Fruit fly (Drosophila melanogaster) whole organism, embryonic: ENCODE results near the gene Idh3g.

ENCODE experiments used
- BEAF-32 ChIP-seq: fragments of 200-800 bp; sonication (Bioruptor generic); optimal IDR thresholded peaks from 3 replicates; lab custom pipeline; 2017; ENCODE audit warnings: missing biosample characterization, missing genetic modification characterization, mild to moderate bottlenecking, moderate library complexity, missing genetic modification reagents
- CG11085 ChIP-seq: fragments of 200-800 bp; sonication (Bioruptor generic); IDR thresholded peaks from 2 replicates; pipeline ENCODE4 v1.3.6; 2022; ENCODE audit warnings: missing biosample characterization, missing genetic modification characterization
- CG13287 ChIP-seq: fragments of 200-800 bp; sonication (Bioruptor generic); IDR thresholded peaks from 2 replicates; pipeline ENCODE4 v1.3.6; 2022; ENCODE audit warnings: missing biosample characterization, missing genetic modification characterization; ENCODE audit not compliant: partially characterized antibody
- CG15514 ChIP-seq: fragments of 200-800 bp; sonication (Bioruptor generic); optimal IDR thresholded peaks from 3 replicates; lab custom pipeline; 2017; ENCODE audit warnings: missing biosample characterization, missing genetic modification characterization, mild to moderate bottlenecking, moderate library complexity, missing genetic modification reagents
- CG1647 ChIP-seq: fragments of 200-800 bp; sonication (Bioruptor generic); optimal IDR thresholded peaks from 3 replicates; lab custom pipeline; 2016; ENCODE audit warnings: missing biosample characterization, missing genetic modification characterization
- CG17186 ChIP-seq: fragments of 200-800 bp; sonication (Bioruptor generic); optimal IDR thresholded peaks from 3 replicates; lab custom pipeline; 2017; ENCODE audit warnings: missing biosample characterization, missing genetic modification reagents, missing genetic modification characterization
- CG17385 ChIP-seq: fragments of 200-800 bp; sonication (Bioruptor generic); optimal IDR thresholded peaks from 3 replicates; lab custom pipeline; 2018; ENCODE audit warnings: missing biosample characterization, mild to moderate bottlenecking, missing genetic modification characterization
- CG17912 ChIP-seq: fragments of 200-800 bp; sonication (Bioruptor generic); optimal IDR thresholded peaks from 2 replicates; lab custom pipeline; 2018; ENCODE audit warnings: missing biosample characterization, mild to moderate bottlenecking, missing genetic modification characterization
- CG3281 ChIP-seq: fragments of 200-800 bp; sonication (Bioruptor generic); optimal IDR thresholded peaks from 3 replicates; lab custom pipeline; 2017; ENCODE audit warnings: missing biosample characterization, mild to moderate bottlenecking, missing genetic modification characterization
- CG34422 ChIP-seq: fragments of 200-800 bp; sonication (Bioruptor generic); IDR thresholded peaks from 3 replicates; pipeline ENCODE4 v1.3.6; 2022; ENCODE audit warnings: missing biosample characterization, missing genetic modification characterization
- CG3995 ChIP-seq: fragments of 200-800 bp; sonication (Bioruptor generic); optimal IDR thresholded peaks from 3 replicates; lab custom pipeline; 2016; ENCODE audit warnings: missing biosample characterization, missing genetic modification characterization
- CG42726 ChIP-seq: fragments of 200-800 bp; sonication (Bioruptor generic); IDR thresholded peaks from 2 replicates; pipeline ENCODE4 v1.3.6; 2022; ENCODE audit warnings: missing biosample characterization, missing genetic modification characterization; ENCODE audit not compliant: partially characterized antibody
- CG4328 ChIP-seq: fragments of 200-800 bp; sonication (Bioruptor generic); optimal IDR thresholded peaks from 3 replicates; lab custom pipeline; 2017; ENCODE audit warnings: missing biosample characterization, missing genetic modification reagents, missing genetic modification characterization
- CG6689 ChIP-seq: fragments of 200-800 bp; sonication (Bioruptor generic); IDR thresholded peaks from 2 replicates; pipeline ENCODE4 v1.3.6; 2022; ENCODE audit warnings: missing biosample characterization, missing genetic modification characterization
- CG8388 ChIP-seq: fragments of 200-800 bp; sonication (Bioruptor generic); optimal IDR thresholded peaks from 2 replicates; lab custom pipeline; 2019; ENCODE audit warnings: missing biosample characterization, mild to moderate bottlenecking, missing genetic modification characterization, moderate library complexity
- CTCF ChIP-seq: fragments of 200-800 bp; sonication (Bioruptor generic); optimal IDR thresholded peaks from 2 replicates; lab custom pipeline; 2017; ENCODE audit warnings: missing biosample characterization, mild to moderate bottlenecking, missing genetic modification characterization, moderate library complexity
- CoRest ChIP-seq: fragments of 200-800 bp; sonication (Bioruptor generic); optimal IDR thresholded peaks from 3 replicates; lab custom pipeline; 2018; ENCODE audit warnings: missing biosample characterization, mild to moderate bottlenecking, missing genetic modification characterization, moderate library complexity
- Dad ChIP-seq: fragments of 200-800 bp; sonication (Bioruptor generic); optimal IDR thresholded peaks from 3 replicates; lab custom pipeline; 2016; ENCODE audit warnings: missing biosample characterization, missing genetic modification characterization
- Dek ChIP-seq: fragments of 200-800 bp; sonication (Bioruptor generic); optimal IDR thresholded peaks from 3 replicates; lab custom pipeline; 2019; ENCODE audit warnings: missing biosample characterization, mild to moderate bottlenecking, missing genetic modification characterization, moderate library complexity
- Dll ChIP-seq: fragments of 200-800 bp; sonication (Bioruptor generic); IDR thresholded peaks from 4 replicates; pipeline ENCODE4 v1.3.6; 2022; ENCODE audit warnings: missing biosample characterization, missing genetic modification characterization; ENCODE audit not compliant: partially characterized antibody
- E2f2 ChIP-seq: fragments of 200-800 bp; sonication (Bioruptor generic); IDR thresholded peaks from 2 replicates; pipeline ENCODE4 v1.3.6; 2022; ENCODE audit warnings: missing biosample characterization, missing genetic modification characterization
- Eip74EF ChIP-seq, 2 experiments: fragments of 200-800 bp in 1 of 2; fragments of >200 bp in 1 of 2; sonication (Bioruptor generic) in 1 of 2; optimal IDR thresholded peaks; 2 replicates each; lab custom pipeline; 2017 to 2019; ENCODE audit warnings: missing biosample characterization in 2 of 2, missing genetic modification characterization in 2 of 2, mild to moderate bottlenecking in 1 of 2, moderate library complexity in 1 of 2
- Ets65A ChIP-seq: fragments of 200-800 bp; sonication (Bioruptor generic); peaks from one replicate; lab custom pipeline; 2016; ENCODE audit warnings: missing biosample characterization, missing genetic modification characterization
- HLH54F ChIP-seq: fragments of 200-800 bp; sonication (Bioruptor generic); optimal IDR thresholded peaks from 3 replicates; lab custom pipeline; 2016; ENCODE audit warnings: missing biosample characterization, missing genetic modification characterization
- Hr39 ChIP-seq: fragments of >200 bp; optimal IDR thresholded peaks from 2 replicates; lab custom pipeline; 2017
- MTF-1 ChIP-seq: fragments of 200-800 bp; sonication (Bioruptor generic); optimal IDR thresholded peaks from 2 replicates; lab custom pipeline; 2018; ENCODE audit warnings: missing biosample characterization, mild to moderate bottlenecking, missing genetic modification characterization, borderline replicate concordance
- Meics ChIP-seq: fragments of 200-800 bp; sonication (Bioruptor generic); optimal IDR thresholded peaks from 2 replicates; lab custom pipeline; 2017; ENCODE audit warnings: missing biosample characterization, mild to moderate bottlenecking, missing genetic modification characterization
- PHDP ChIP-seq: fragments of 200-800 bp; sonication (Bioruptor generic); optimal IDR thresholded peaks from 3 replicates; lab custom pipeline; 2018; ENCODE audit warnings: missing biosample characterization, mild to moderate bottlenecking, missing genetic modification characterization, moderate library complexity
- Poxn ChIP-seq: fragments of 200-800 bp; sonication (Bioruptor generic); IDR thresholded peaks from 2 replicates; pipeline ENCODE4 v1.3.6; 2022; ENCODE audit warnings: missing biosample characterization, missing genetic modification characterization
- Ravus ChIP-seq: fragments of 200-800 bp; sonication (Bioruptor generic); IDR thresholded peaks from 2 replicates; pipeline ENCODE4 v1.3.6; 2022; ENCODE audit warnings: missing biosample characterization, missing genetic modification characterization
- Scr ChIP-seq: fragments of 200-800 bp; sonication (Bioruptor generic); IDR thresholded peaks from 2 replicates; pipeline ENCODE4 v1.3.6; 2022; ENCODE audit warnings: missing biosample characterization, missing genetic modification characterization; ENCODE audit not compliant: partially characterized antibody
- ac ChIP-seq: fragments of 200-800 bp; sonication (Bioruptor generic); optimal IDR thresholded peaks from 3 replicates; lab custom pipeline; 2017; ENCODE audit warnings: missing biosample characterization, mild to moderate bottlenecking, missing genetic modification characterization
- ara ChIP-seq: fragments of 200-800 bp; sonication (Bioruptor generic); IDR thresholded peaks from 2 replicates; pipeline ENCODE4 v1.3.6; 2022; ENCODE audit warnings: missing biosample characterization, missing genetic modification characterization
- bigmax ChIP-seq: fragments of 200-800 bp; sonication (Bioruptor generic); optimal IDR thresholded peaks from 2 replicates; lab custom pipeline; 2018; ENCODE audit warnings: missing biosample characterization, mild to moderate bottlenecking, missing genetic modification characterization
- caup ChIP-seq: fragments of 200-800 bp; sonication (Bioruptor generic); optimal IDR thresholded peaks from 3 replicates; lab custom pipeline; 2017; ENCODE audit warnings: missing biosample characterization, mild to moderate bottlenecking, missing genetic modification characterization, moderate library complexity; ENCODE audit not compliant: severe bottlenecking
- ci ChIP-seq: fragments of 200-800 bp; sonication (Bioruptor generic); IDR thresholded peaks from 3 replicates; pipeline ENCODE4 v1.3.6; 2022; ENCODE audit warnings: missing biosample characterization, missing genetic modification characterization
- dati ChIP-seq: fragments of 200-800 bp; sonication (Bioruptor generic); IDR thresholded peaks from 2 replicates; pipeline ENCODE4 v1.3.6; 2022; ENCODE audit warnings: missing biosample characterization, missing genetic modification characterization
- dm ChIP-seq: fragments of 200-800 bp; sonication (Bioruptor generic); optimal IDR thresholded peaks from 3 replicates; lab custom pipeline; 2016; ENCODE audit warnings: missing biosample characterization, missing genetic modification characterization
- en ChIP-seq: fragments of 200-800 bp; sonication (Bioruptor generic); optimal IDR thresholded peaks from 2 replicates; lab custom pipeline; 2016; ENCODE audit warnings: missing biosample characterization, missing genetic modification characterization
- ham ChIP-seq: fragments of 200-800 bp; sonication (Bioruptor generic); IDR thresholded peaks from 2 replicates; pipeline ENCODE4 v1.3.6; 2022; ENCODE audit warnings: missing biosample characterization, missing genetic modification characterization
- hbn ChIP-seq: fragments of 200-800 bp; sonication (Bioruptor generic); IDR thresholded peaks from 2 replicates; pipeline ENCODE4 v1.3.6; 2022; ENCODE audit warnings: missing biosample characterization, missing genetic modification characterization; ENCODE audit not compliant: partially characterized antibody
- ind ChIP-seq: fragments of 200-800 bp; sonication (Bioruptor generic); optimal IDR thresholded peaks from 3 replicates; lab custom pipeline; 2016; ENCODE audit warnings: missing biosample characterization, missing genetic modification characterization
- kah ChIP-seq: fragments of 200-800 bp; sonication (Bioruptor generic); optimal IDR thresholded peaks from 2 replicates; lab custom pipeline; 2018; ENCODE audit warnings: missing biosample characterization, mild to moderate bottlenecking, missing genetic modification characterization
- ken ChIP-seq: fragments of 200-800 bp; sonication (Bioruptor generic); IDR thresholded peaks from 3 replicates; pipeline ENCODE4 v1.3.6; 2022; ENCODE audit warnings: missing biosample characterization, missing genetic modification characterization
- knrl ChIP-seq: fragments of 200-800 bp; sonication (Bioruptor generic); IDR thresholded peaks from 3 replicates; pipeline ENCODE4 v1.3.6; 2022; ENCODE audit warnings: missing biosample characterization, missing genetic modification characterization; ENCODE audit not compliant: partially characterized antibody
- lab ChIP-seq: fragments of 200-800 bp; sonication (Bioruptor generic); optimal IDR thresholded peaks from 3 replicates; lab custom pipeline; 2017; ENCODE audit warnings: missing biosample characterization, missing genetic modification characterization, mild to moderate bottlenecking, moderate library complexity, missing genetic modification reagents
- lola ChIP-seq, 3 experiments: fragments of >200 bp in 2 of 3; fragments of 200-800 bp in 1 of 3; sonication (Bioruptor generic) in 1 of 3; optimal IDR thresholded peaks; 2 replicates each; lab custom pipeline; 2017 to 2019; ENCODE audit warnings: missing biosample characterization in 3 of 3, missing genetic modification characterization in 3 of 3, mild to moderate bottlenecking in 1 of 3, moderate library complexity in 1 of 3
- ranshi ChIP-seq: fragments of 200-800 bp; sonication (Bioruptor generic); IDR thresholded peaks from 2 replicates; pipeline ENCODE4 v1.3.6; 2022; ENCODE audit warnings: missing biosample characterization, missing genetic modification characterization
- row ChIP-seq: fragments of 200-800 bp; sonication (Bioruptor generic); IDR thresholded peaks from 3 replicates; pipeline ENCODE4 v1.3.6; 2022; ENCODE audit warnings: missing biosample characterization, missing genetic modification characterization
- stwl ChIP-seq: fragments of 200-800 bp; sonication (Bioruptor generic); optimal IDR thresholded peaks from 3 replicates; lab custom pipeline; 2018; ENCODE audit warnings: missing biosample characterization, mild to moderate bottlenecking, missing genetic modification characterization, moderate library complexity

Gene Idh3g

dm6 chr3R:25686698-25687420 is 6.2 kb downstream of the Idh3g start, which contains the start of gene CLS:
CLS (minus strand) TSS chr3R:25687370.
- TF ChIP-seq row (GFP tag; lab: Robert Waterston, UW) (no peak), Scr (peak; percentile 61), ranshi (GFP tag; lab: Robert Waterston, UW) (no peak), BEAF-32 (GFP tag; lab: Kevin White, UChicago) (peak; percentile 62), hbn (GFP tag; lab: Robert Waterston, UW) (peak; percentile 47), CG3995 (GFP tag; lab: Kevin White, UChicago) (no peak), knrl (GFP tag; lab: Robert Waterston, UW) (peak; percentile 45; the same call in 2 of the 3 replicates), ara (no peak), CG1647 (GFP tag; lab: Kevin White, UChicago) (no peak), lab (GFP tag; lab: Kevin White, UChicago) (no peak), ken (GFP tag; lab: Robert Waterston, UW) (no peak), Ravus (GFP tag; lab: Robert Waterston, UW) (no peak), Ets65A (GFP tag; lab: Kevin White, UChicago) (no peak), CoRest (tag; lab: Kevin White, UChicago) (no peak), ind (GFP tag; lab: Kevin White, UChicago) (no peak), Poxn (no peak), MTF-1 (GFP tag; lab: Kevin White, UChicago) (no peak), kah (GFP tag; lab: Kevin White, UChicago) (no peak), PHDP (tag; lab: Kevin White, UChicago) (peak; percentile 7), dati (GFP tag; lab: Robert Waterston, UW) (no peak), CG34422 (GFP tag; lab: Robert Waterston, UW) (no peak), CG13287 (peak; percentile 74), stwl (tag; lab: Kevin White, UChicago) (peak; percentile 84), CG42726 (GFP tag; lab: Robert Waterston, UW) (no peak), CG6689 (GFP tag; lab: Robert Waterston, UW) (no peak), HLH54F (GFP tag; lab: Kevin White, UChicago) (no peak), Hr39 (lab: Kevin White, UChicago) (no peak), bigmax (GFP tag; lab: Kevin White, UChicago) (no peak), en (GFP tag; lab: Kevin White, UChicago) (no peak), CG3281 (GFP tag; lab: Kevin White, UChicago) (no peak), ac (no peak), E2f2 (peak; percentile 94), ci (GFP tag; lab: Robert Waterston, UW) (no peak), Dll (GFP tag; lab: Robert Waterston, UW) (peak; percentile 71), dm (no peak), CG15514 (GFP tag; lab: Kevin White, UChicago) (peak; percentile 10), CG17385 (GFP tag; lab: Kevin White, UChicago) (no peak), Eip74EF (GFP tag; optimal IDR thresholded peaks at IDR 0.05; lab: Kevin White, UChicago) (no peak), lola (GFP tag; optimal IDR thresholded peaks at IDR 0.05; lab: Kevin White, UChicago) (no peak), Dek (tag; lab: Kevin White, UChicago) (no peak), Meics (GFP tag; lab: Kevin White, UChicago) (no peak), CG17186 (GFP tag; lab: Kevin White, UChicago) (peak; percentile 4), CG8388 (GFP tag; lab: Kevin White, UChicago) (no peak), CTCF (GFP tag; lab: Kevin White, UChicago) (no peak), CG17912 (GFP tag; lab: Kevin White, UChicago) (no peak), ham (GFP tag; lab: Robert Waterston, UW) (no peak), CG11085 (GFP tag; lab: Robert Waterston, UW) (no peak), Dad (GFP tag; lab: Kevin White, UChicago) (no peak), CG4328 (GFP tag; lab: Kevin White, UChicago) (no peak), caup (GFP tag; lab: Kevin White, UChicago) (no peak)
